Worm (Caenorhabditis elegans) whole organism, L1 larva: Measurements from ENCODE around the gene F13D12.5.

ENCODE experiments used
- F16B12.6 ChIP-seq: fragments of 150-350 bp; optimal IDR thresholded peaks from 2 replicates; lab custom pipeline; 2014; ENCODE audit warnings: missing biosample characterization, missing genetic modification characterization
- Y116A8C.19 ChIP-seq: sonication (generic microtip); optimal IDR thresholded peaks from 2 replicates; lab custom pipeline; 2016; ENCODE audit warnings: missing compliant biosample characterization, missing genetic modification characterization, borderline replicate concordance
- alr-1 ChIP-seq: fragments of 200-800 bp; sonication (Bioruptor generic); optimal IDR thresholded peaks from 2 replicates; lab custom pipeline; 2018; ENCODE audit warnings: borderline replicate concordance, mild to moderate bottlenecking, missing genetic modification characterization, missing compliant biosample characterization
- ama-1 ChIP-seq: fragments of 150-350 bp; optimal IDR thresholded peaks from 2 replicates; lab custom pipeline; 2014
- blmp-1 ChIP-seq: fragments of 150-350 bp; optimal IDR thresholded peaks from 2 replicates; lab custom pipeline; 2014; ENCODE audit warnings: missing biosample characterization, missing genetic modification characterization
- ceh-63 ChIP-seq: fragments of 200-800 bp; sonication (Bioruptor generic); optimal IDR thresholded peaks from 2 replicates; lab custom pipeline; 2018; ENCODE audit warnings: mild to moderate bottlenecking, missing genetic modification characterization, missing compliant biosample characterization
- ceh-90 ChIP-seq: sonication (generic microtip); optimal IDR thresholded peaks from 2 replicates; lab custom pipeline; 2016; ENCODE audit warnings: missing genetic modification characterization, missing compliant biosample characterization
- ces-1 ChIP-seq: fragments of 150-350 bp; optimal IDR thresholded peaks from 2 replicates; lab custom pipeline; 2014; ENCODE audit warnings: missing biosample characterization, missing genetic modification reagents, missing genetic modification characterization
- dpl-1 ChIP-seq, 3 experiments: fragments of 150-350 bp in 2 of 3; sonication (generic microtip) in 1 of 3; optimal IDR thresholded peaks; 2 replicates each; lab custom pipeline; 2014 to 2017; ENCODE audit warnings: missing biosample characterization in 3 of 3, missing genetic modification characterization in 3 of 3, missing genetic modification reagents in 3 of 3
- dsc-1 ChIP-seq: sonication (generic microtip); optimal IDR thresholded peaks from 2 replicates; lab custom pipeline; 2016; ENCODE audit warnings: mild to moderate bottlenecking, missing genetic modification characterization, missing compliant biosample characterization
- efl-1 ChIP-seq, 4 experiments: fragments of 150-350 bp; optimal IDR thresholded peaks in 3 of 4; peaks in 1 of 4; 1 replicate in 1 of 4; 2 replicates in 3 of 4; lab custom pipeline; 2014; ENCODE audit warnings: missing biosample characterization in 2 of 4, missing genetic modification characterization in 2 of 4, missing genetic modification reagents in 2 of 4
- egl-13 ChIP-seq: sonication (generic microtip); optimal IDR thresholded peaks from 2 replicates; lab custom pipeline; 2016; ENCODE audit warnings: missing genotype, missing genetic modification reagents, missing genetic modification characterization, missing compliant biosample characterization
- egl-27 ChIP-seq, 2 experiments: fragments of 150-350 bp in 1 of 2; sonication (generic microtip); optimal IDR thresholded peaks; 3 replicates each; lab custom pipeline; 2017 to 2018; ENCODE audit warnings: missing biosample characterization in 2 of 2, missing genetic modification characterization in 2 of 2, missing genetic modification reagents in 2 of 2
- elt-2 ChIP-seq: sonication (generic microtip); optimal IDR thresholded peaks from 2 replicates; lab custom pipeline; 2016; ENCODE audit warnings: missing genetic modification characterization, mild to moderate bottlenecking, inconsistent platforms, missing compliant biosample characterization, missing genetic modification reagents
- elt-3 ChIP-seq, 6 experiments: fragments of 150-350 bp in 1 of 6; sonication (generic microtip); optimal IDR thresholded peaks; 2 replicates each; lab custom pipeline; 2017 to 2018; ENCODE audit warnings: missing biosample characterization in 6 of 6, missing genetic modification characterization in 6 of 6, inconsistent platforms in 1 of 6
- ets-5 ChIP-seq: fragments of 200-800 bp; sonication (Bioruptor generic); IDR thresholded peaks from 2 replicates; pipeline ENCODE4 v1.3.6; 2022; ENCODE audit warnings: missing genetic modification characterization, missing compliant biosample characterization
- fkh-10 ChIP-seq: sonication (generic microtip); optimal IDR thresholded peaks from 2 replicates; lab custom pipeline; 2017; ENCODE audit warnings: missing biosample characterization, missing genetic modification reagents, missing genetic modification characterization
- fkh-8 ChIP-seq: sonication (generic microtip); optimal IDR thresholded peaks from 2 replicates; lab custom pipeline; 2016; ENCODE audit warnings: mild to moderate bottlenecking, missing genetic modification characterization, missing compliant biosample characterization
- grh-1 ChIP-seq: fragments of 200-800 bp; sonication (Bioruptor generic); IDR thresholded peaks from 2 replicates; pipeline ENCODE4 v1.3.6; 2022; ENCODE audit warnings: missing genetic modification reagents, missing genetic modification characterization, missing compliant biosample characterization
- hlh-17 ChIP-seq: fragments of 200-800 bp; sonication (Bioruptor generic); optimal IDR thresholded peaks from 2 replicates; lab custom pipeline; 2018; ENCODE audit warnings: missing genetic modification characterization, mild to moderate bottlenecking, missing compliant biosample characterization, moderate library complexity, borderline replicate concordance
- hlh-4 ChIP-seq: sonication (generic microtip); optimal IDR thresholded peaks from 2 replicates; lab custom pipeline; 2016; ENCODE audit warnings: mild to moderate bottlenecking, missing genetic modification characterization, missing compliant biosample characterization
- hpl-2 ChIP-seq: fragments of 150-350 bp; optimal IDR thresholded peaks from 2 replicates; lab custom pipeline; 2014; ENCODE audit warnings: missing biosample characterization, missing genetic modification reagents, missing genetic modification characterization
- isw-1 ChIP-seq: fragments of 200-800 bp; sonication (Bioruptor generic); IDR thresholded peaks from 2 replicates; pipeline ENCODE4 v1.3.6; 2022; ENCODE audit warnings: missing genetic modification characterization, missing compliant biosample characterization
- lin-13 ChIP-seq: fragments of 150-350 bp; optimal IDR thresholded peaks from 2 replicates; lab custom pipeline; 2014; ENCODE audit warnings: missing biosample characterization, missing genetic modification reagents, missing genetic modification characterization
- lin-35 ChIP-seq, 2 experiments: fragments of 150-350 bp; optimal IDR thresholded peaks; 2 replicates each; lab custom pipeline; 2014; ENCODE audit warnings: missing biosample characterization in 2 of 2, missing genetic modification characterization in 2 of 2, missing genetic modification reagents in 2 of 2
- lir-3 ChIP-seq: sonication (generic microtip); optimal IDR thresholded peaks from 2 replicates; lab custom pipeline; 2016; ENCODE audit warnings: mild to moderate bottlenecking, missing genetic modification characterization, moderate library complexity, missing compliant biosample characterization; ENCODE audit not compliant: poor library complexity
- mdl-1 ChIP-seq, 2 experiments: fragments of 150-350 bp; optimal IDR thresholded peaks; 2 replicates each; lab custom pipeline; 2014 to 2017; ENCODE audit warnings: missing biosample characterization in 2 of 2, missing genetic modification characterization in 2 of 2, inconsistent platforms in 1 of 2
- nhr-19 ChIP-seq: fragments of 200-800 bp; sonication (Bioruptor generic); conservative IDR thresholded peaks from 2 replicates; pipeline ENCODE4 v1.3.6; 2022; ENCODE audit warnings: missing genetic modification characterization, missing compliant biosample characterization
- nhr-237 ChIP-seq: fragments of 150-350 bp; optimal IDR thresholded peaks from 2 replicates; lab custom pipeline; 2014; ENCODE audit warnings: missing biosample characterization, missing genetic modification characterization
- nhr-71 ChIP-seq: sonication (generic microtip); optimal IDR thresholded peaks from 2 replicates; lab custom pipeline; 2016; ENCODE audit warnings: mild to moderate bottlenecking, missing genetic modification characterization, moderate library complexity, missing compliant biosample characterization
- nhr-77 ChIP-seq: fragments of 150-350 bp; optimal IDR thresholded peaks from 2 replicates; lab custom pipeline; 2014; ENCODE audit warnings: missing biosample characterization, missing genetic modification characterization
- nhr-85 ChIP-seq: sonication (generic microtip); peaks from one replicate; lab custom pipeline; 2016; ENCODE audit warnings: missing genetic modification characterization, inconsistent platforms, missing compliant biosample characterization
- nhr-90 ChIP-seq: sonication (generic microtip); optimal IDR thresholded peaks from 2 replicates; lab custom pipeline; 2016; ENCODE audit warnings: mild to moderate bottlenecking, missing genetic modification characterization, missing compliant biosample characterization; ENCODE audit not compliant: poor library complexity
- pax-3 ChIP-seq: fragments of 200-800 bp; sonication (Bioruptor generic); optimal IDR thresholded peaks from 2 replicates; lab custom pipeline; 2018; ENCODE audit warnings: mild to moderate bottlenecking, missing genetic modification characterization, moderate library complexity, missing compliant biosample characterization
- skn-1 ChIP-seq: fragments of 150-350 bp; optimal IDR thresholded peaks from 2 replicates; lab custom pipeline; 2014; ENCODE audit warnings: missing biosample characterization, missing genetic modification characterization
- snpc-4 ChIP-seq: fragments of 150-350 bp; optimal IDR thresholded peaks from 2 replicates; lab custom pipeline; 2014; ENCODE audit warnings: missing biosample characterization, missing genetic modification characterization
- tbx-2 ChIP-seq: sonication (generic microtip); optimal IDR thresholded peaks from 2 replicates; lab custom pipeline; 2016; ENCODE audit warnings: missing genetic modification characterization, missing compliant biosample characterization
- tlp-1 ChIP-seq: fragments of 150-350 bp; optimal IDR thresholded peaks from 2 replicates; lab custom pipeline; 2014; ENCODE audit warnings: missing biosample characterization, missing genetic modification characterization
- unc-62 ChIP-seq: fragments of 150-350 bp; optimal IDR thresholded peaks from 2 replicates; lab custom pipeline; 2014; ENCODE audit warnings: missing biosample characterization, missing genetic modification reagents, missing genetic modification characterization
- unc-86 ChIP-seq: sonication (generic microtip); optimal IDR thresholded peaks from 2 replicates; lab custom pipeline; 2016; ENCODE audit warnings: missing genetic modification characterization, missing compliant biosample characterization
- vab-15 ChIP-seq: sonication (generic microtip); optimal IDR thresholded peaks from 2 replicates; lab custom pipeline; 2017; ENCODE audit warnings: missing genotype, mild to moderate bottlenecking, missing genetic modification characterization, missing compliant biosample characterization
- zag-1 ChIP-seq: fragments of 150-350 bp; optimal IDR thresholded peaks from 2 replicates; lab custom pipeline; 2014; ENCODE audit warnings: missing biosample characterization, missing genetic modification characterization
- ztf-11 ChIP-seq, 2 experiments: sonication (generic microtip); optimal IDR thresholded peaks; 2 replicates each; lab custom pipeline; 2016 to 2017; ENCODE audit warnings: missing genetic modification characterization in 2 of 2, missing biosample characterization in 1 of 2, missing compliant biosample characterization in 1 of 2

Gene F13D12.5

DNA sequence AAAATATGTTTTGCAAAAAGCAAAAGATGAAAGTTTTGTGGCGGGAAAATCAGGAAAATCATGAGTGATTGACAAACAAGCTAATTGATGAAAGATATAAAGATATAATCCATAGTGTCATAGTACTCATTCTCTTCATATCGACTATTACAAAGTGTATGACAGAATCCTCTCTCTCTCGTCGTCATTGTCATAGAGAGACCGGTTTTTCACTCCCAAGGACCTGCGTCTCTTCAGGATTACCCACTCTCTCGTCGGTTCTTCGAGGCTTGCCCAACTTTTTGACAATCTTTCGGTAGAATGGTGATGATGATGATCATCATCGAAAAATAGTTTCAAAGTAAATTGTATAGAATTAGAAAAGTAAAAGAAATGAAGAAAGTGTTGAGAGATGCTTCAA lies 10.7 kb downstream of the F13D12.5 start (continued):
- TF ChIP-seq elt-2 (tag; lab: Kevin White, UChicago) (no peak), elt-3 (tag; optimal IDR thresholded peaks at IDR 0.05; lab: Kevin White, UChicago) (peak in 4 of 6 experiments; percentile 9 to 75 (median 52)), nhr-19 (GFP tag; lab: Robert Waterston, UW) (peak; percentile 41; the same call in 1 of the 2 replicates), efl-1 (optimal IDR thresholded peaks at IDR 0.05; lab: Kevin White, UChicago) (peak; percentile 5 to 33), efl-1 (GFP tag; optimal IDR thresholded peaks at IDR 0.05 in 1 of 2; lab: Kevin White, UChicago) (peak in 1 of 2 experiments; percentile 91), Y116A8C.19 (tag; lab: Kevin White, UChicago) (no peak), egl-13 (no peak), isw-1 (GFP tag; lab: Robert Waterston, UW) (no peak), skn-1 (peak; percentile 24), nhr-71 (tag; lab: Kevin White, UChicago) (peak; percentile 74), nhr-237 (no peak), unc-86 (tag; lab: Kevin White, UChicago) (no peak), ets-5 (GFP tag; lab: Robert Waterston, UW) (no peak), ztf-11 (tag; optimal IDR thresholded peaks at IDR 0.05; lab: Kevin White, UChicago) (no peak), fkh-8 (tag; lab: Kevin White, UChicago) (no peak), tlp-1 (tag; lab: Kevin White, UChicago) (no peak), fkh-10 (GFP tag; lab: Kevin White, UChicago) (no peak), ceh-63 (GFP tag; lab: Kevin White, UChicago) (no peak), egl-27 (tag; optimal IDR thresholded peaks at IDR 0.05; lab: Kevin White, UChicago) (no peak), lin-35 (GFP tag; optimal IDR thresholded peaks at IDR 0.05; lab: Kevin White, UChicago) (peak in 1 of 2 experiments; percentile 47), vab-15 (tag; lab: Kevin White, UChicago) (no peak), lin-13 (GFP tag; lab: Kevin White, UChicago) (no peak), hpl-2 (GFP tag; lab: Kevin White, UChicago) (no peak), grh-1 (peak; percentile 96), blmp-1 (tag; lab: Kevin White, UChicago) (peak; percentile 84), tbx-2 (peak; percentile 57), zag-1 (tag; lab: Kevin White, UChicago) (no peak), ceh-90 (tag; lab: Kevin White, UChicago) (no peak), mdl-1 (tag; optimal IDR thresholded peaks at IDR 0.05; lab: Kevin White, UChicago) (peak in 1 of 2 experiments; percentile 18), unc-62 (no peak), hlh-4 (tag; lab: Kevin White, UChicago) (no peak), ces-1 (GFP tag; lab: Kevin White, UChicago) (no peak), nhr-90 (tag; lab: Kevin White, UChicago) (peak; percentile 62)

DNA sequence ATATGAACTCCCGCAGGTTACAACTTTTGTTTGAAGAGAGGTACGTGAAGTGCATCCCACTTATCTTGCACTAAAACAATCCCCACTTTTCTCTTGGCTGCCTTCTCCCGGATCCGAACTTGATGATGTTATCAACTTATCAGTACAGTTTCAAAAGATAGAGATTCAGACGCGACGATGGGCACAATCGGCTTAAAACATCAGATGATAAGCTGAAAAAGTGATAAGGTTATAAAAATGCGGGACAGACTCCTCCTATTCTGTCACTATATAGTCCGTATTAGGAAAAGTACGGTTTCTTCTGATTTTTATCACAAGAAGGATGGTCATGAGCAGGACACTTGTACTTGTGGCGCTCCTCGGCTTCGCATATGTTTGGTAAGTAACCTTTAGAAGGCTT lies 12.6 kb downstream of the F13D12.5 start, which contains the start of gene ctsa-1.2:
Gene ctsa-1.2, plus strand, starts transcription at position 160 of the 400 bp plus-strand sequence.
- no peak for TF ChIP-seq fkh-8 (tag; lab: Kevin White, UChicago)
- peak in 1 of 2 experiments; percentile 5 for TF ChIP-seq lin-35 (GFP tag; optimal IDR thresholded peaks at IDR 0.05; lab: Kevin White, UChicago)
- TF ChIP-seq elt-2 (tag; lab: Kevin White, UChicago) = peak; percentile 92

DNA sequence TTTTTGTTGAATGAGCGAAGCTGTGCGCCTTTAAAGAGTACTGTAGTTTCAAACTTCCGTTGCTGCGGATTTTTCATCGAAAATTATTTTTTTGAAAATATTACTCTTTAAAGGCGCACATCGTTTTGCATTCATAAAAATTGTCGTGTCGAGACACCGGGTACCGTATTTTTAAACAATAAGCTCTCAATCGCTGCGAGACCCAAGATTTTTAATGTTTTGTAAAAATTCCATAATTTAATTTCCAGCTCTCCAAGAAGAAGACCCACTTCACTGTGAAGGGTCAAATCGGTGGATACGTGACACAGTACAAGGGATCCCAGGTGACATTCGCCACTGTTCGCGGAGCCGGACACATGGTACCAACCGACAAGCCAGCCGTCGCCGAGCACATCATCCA lies 15.7 kb downstream of the F13D12.5 start:
- TF ChIP-seq dpl-1 (GFP tag; optimal IDR thresholded peaks at IDR 0.05; lab: Kevin White, UChicago) (no peak), fkh-10 (GFP tag; lab: Kevin White, UChicago) (no peak), lir-3 (tag; lab: Kevin White, UChicago) (no peak), egl-13 (no peak)

DNA sequence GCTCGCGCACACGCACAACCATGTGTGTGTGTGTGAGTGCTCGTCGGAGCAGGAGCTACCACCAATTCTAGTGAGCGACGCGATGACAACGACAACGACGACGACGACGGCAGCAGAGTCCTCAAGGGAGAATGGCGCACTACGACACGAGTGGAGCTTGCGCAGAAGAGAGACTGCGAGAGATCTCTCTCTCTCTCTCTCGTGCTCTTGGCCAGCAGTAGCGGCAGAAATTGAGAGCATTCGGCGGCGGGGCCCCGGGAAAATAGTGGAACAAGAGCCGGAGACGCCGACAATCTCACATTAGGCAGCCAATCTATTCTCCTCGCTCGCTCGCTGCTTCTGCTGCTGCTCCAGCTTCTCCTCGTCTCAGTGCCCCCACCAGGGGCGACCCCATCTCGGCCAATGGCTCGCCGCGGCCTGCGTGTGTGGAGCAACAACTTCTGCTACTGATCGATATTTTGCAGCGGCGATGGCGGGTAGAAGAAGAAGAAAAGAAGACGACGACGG lies 20.2 kb downstream of the F13D12.5 start:
- peak; percentile 42 for TF ChIP-seq snpc-4 (tag; lab: Kevin White, UChicago)
- no peak for TF ChIP-seq nhr-85 (tag; lab: Kevin White, UChicago)
- TF ChIP-seq skn-1 = peak; percentile 33
- TF ChIP-seq F16B12.6 (tag; lab: Kevin White, UChicago) = peak; percentile 0
- peak; percentile 81 for TF ChIP-seq unc-86 (tag; lab: Kevin White, UChicago)
- TF ChIP-seq pax-3 = peak; percentile 74
- TF ChIP-seq fkh-10 (GFP tag; lab: Kevin White, UChicago) = peak; percentile 71
- TF ChIP-seq ama-1 (lab: Kevin White, UChicago) = no peak
- TF ChIP-seq dpl-1 (GFP tag; optimal IDR thresholded peaks at IDR 0.05; lab: Kevin White, UChicago) = peak in 1 of 3 experiments; percentile 7
- TF ChIP-seq zag-1 (tag; lab: Kevin White, UChicago) = no peak
- TF ChIP-seq dsc-1 (tag; lab: Kevin White, UChicago) = peak; percentile 71
- peak; percentile 83 for TF ChIP-seq nhr-71 (tag; lab: Kevin White, UChicago)
- no peak for TF ChIP-seq hpl-2 (GFP tag; lab: Kevin White, UChicago)
- TF ChIP-seq grh-1 = no peak
- no peak for TF ChIP-seq alr-1 (tag; lab: Kevin White, UChicago)
- TF ChIP-seq blmp-1 (tag; lab: Kevin White, UChicago) = no peak
- peak; percentile 70 for TF ChIP-seq nhr-77 (tag; lab: Kevin White, UChicago)
- peak; percentile 92 for TF ChIP-seq fkh-8 (tag; lab: Kevin White, UChicago)
- peak; percentile 39 for TF ChIP-seq isw-1 (GFP tag; lab: Robert Waterston, UW)
- no peak for TF ChIP-seq nhr-237
- no peak for TF ChIP-seq hlh-17
